Worm (Caenorhabditis elegans) whole organism, midembryonic: Measurements from ENCODE around the gene lig-4.

Experiments
- T22C8.4 ChIP-seq: fragments of 200-800 bp; sonication (Bioruptor generic); IDR thresholded peaks from 2 replicates; pipeline ENCODE4 v1.3.6; 2022; ENCODE audit warnings: missing genetic modification characterization, missing compliant biosample characterization
- flt-1 ChIP-seq: fragments of 200-800 bp; sonication (Bioruptor generic); IDR thresholded peaks from 2 replicates; pipeline ENCODE4 v1.3.6; 2022; ENCODE audit warnings: missing genetic modification characterization, missing compliant biosample characterization
- med-1 ChIP-seq: sonication (generic microtip); optimal IDR thresholded peaks from 2 replicates; lab custom pipeline; 2017; ENCODE audit warnings: missing genetic modification characterization, mild to moderate bottlenecking, missing compliant biosample characterization, antibody characterized with exemption, missing genetic modification reagents; ENCODE audit not compliant: insufficient read depth
- ref-1 ChIP-seq: fragments of 200-800 bp; sonication (Bioruptor generic); conservative IDR thresholded peaks from 2 replicates; pipeline ENCODE4 v1.3.6; 2022; ENCODE audit warnings: missing genetic modification reagents, missing genetic modification characterization, missing compliant biosample characterization
- tab-1 ChIP-seq: fragments of 200-800 bp; sonication (Bioruptor generic); IDR thresholded peaks from 2 replicates; pipeline ENCODE4 v1.3.6; 2022; ENCODE audit warnings: missing genetic modification characterization, missing compliant biosample characterization
- ztf-23 ChIP-seq: fragments of 200-800 bp; sonication (Bioruptor generic); IDR thresholded peaks from 2 replicates; pipeline ENCODE4 v1.3.6; 2022; ENCODE audit warnings: missing genetic modification reagents, missing genetic modification characterization, missing compliant biosample characterization
- ztf-29 ChIP-seq: fragments of 200-800 bp; sonication (Bioruptor generic); IDR thresholded peaks from 2 replicates; pipeline ENCODE4 v1.3.6; 2022; ENCODE audit warnings: missing genetic modification reagents, missing genetic modification characterization, missing compliant biosample characterization

ce11 chrIII:7495616-7496146 lies 25.6 kb upstream of the lig-4 start:
- TF ChIP-seq T22C8.4 (GFP tag; lab: Robert Waterston, UW) = no peak
- TF ChIP-seq flt-1 (GFP tag; lab: Robert Waterston, UW) = no peak
- no peak for TF ChIP-seq ztf-29 (GFP tag; lab: Robert Waterston, UW)
- no peak for TF ChIP-seq med-1 (GFP tag; lab: Kevin White, UChicago)
- no peak for TF ChIP-seq ref-1 (GFP tag; lab: Robert Waterston, UW)
- TF ChIP-seq tab-1 (GFP tag; lab: Robert Waterston, UW) = no peak
- no peak for TF ChIP-seq ztf-23
